Worm (Caenorhabditis elegans): ENCODE results near the gene F46H5.5.

Gene F46H5.5

DNA sequence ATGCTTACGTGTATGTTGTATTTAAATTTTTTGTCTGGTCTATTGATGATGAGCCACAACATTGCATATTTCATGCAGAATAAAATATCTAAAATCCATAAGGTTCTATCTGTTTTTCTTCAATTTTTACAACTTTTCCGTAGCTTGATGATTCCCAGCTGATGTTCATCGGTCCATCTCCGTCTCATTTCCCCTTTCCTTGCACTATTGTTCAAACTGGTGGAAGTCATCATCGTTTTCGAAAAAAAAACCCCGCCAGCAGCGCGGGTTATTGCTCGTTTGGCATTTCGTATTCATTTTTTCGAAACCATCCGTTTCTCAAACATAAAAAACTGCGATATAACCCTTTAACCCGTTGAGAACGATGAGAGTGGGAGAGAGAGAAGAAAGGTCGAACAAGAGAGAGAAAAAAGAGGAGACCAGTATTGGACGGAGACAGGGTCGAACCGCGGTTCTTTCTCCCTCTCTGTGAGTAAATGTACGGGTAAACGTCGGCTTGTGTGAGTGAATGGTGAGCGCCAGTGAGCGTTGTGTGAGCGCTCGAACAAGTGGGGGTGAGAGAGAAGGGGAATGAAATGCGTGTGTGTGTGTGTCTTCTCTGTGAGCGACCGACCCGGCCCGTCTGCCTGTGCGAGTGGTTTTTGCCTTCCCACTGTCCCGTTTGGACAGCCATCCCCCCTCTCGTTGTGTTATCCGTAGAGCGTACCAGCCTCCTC is 8.0 kb upstream of the F46H5.5 start:
- TF ChIP-seq ztf-29 (GFP tag; IDR thresholded peaks at IDR 0.05) (peak; percentile 78; the same call in 1 of the 2 replicates), flt-1 (GFP tag; IDR thresholded peaks at IDR 0.05) (peak; percentile 67; the same call in 1 of the 2 replicates), ref-1 (GFP tag; conservative IDR thresholded peaks at IDR 0.05) (no peak), med-1 (GFP tag; optimal IDR thresholded peaks at IDR 0.05; ENCODE audit: insufficient read depth) (no peak), cog-1 (tag; optimal IDR thresholded peaks at IDR 0.05) (peak; percentile 75), ztf-23 (GFP tag; IDR thresholded peaks at IDR 0.05) (peak; percentile 58; the same call in 1 of the 2 replicates)

DNA sequence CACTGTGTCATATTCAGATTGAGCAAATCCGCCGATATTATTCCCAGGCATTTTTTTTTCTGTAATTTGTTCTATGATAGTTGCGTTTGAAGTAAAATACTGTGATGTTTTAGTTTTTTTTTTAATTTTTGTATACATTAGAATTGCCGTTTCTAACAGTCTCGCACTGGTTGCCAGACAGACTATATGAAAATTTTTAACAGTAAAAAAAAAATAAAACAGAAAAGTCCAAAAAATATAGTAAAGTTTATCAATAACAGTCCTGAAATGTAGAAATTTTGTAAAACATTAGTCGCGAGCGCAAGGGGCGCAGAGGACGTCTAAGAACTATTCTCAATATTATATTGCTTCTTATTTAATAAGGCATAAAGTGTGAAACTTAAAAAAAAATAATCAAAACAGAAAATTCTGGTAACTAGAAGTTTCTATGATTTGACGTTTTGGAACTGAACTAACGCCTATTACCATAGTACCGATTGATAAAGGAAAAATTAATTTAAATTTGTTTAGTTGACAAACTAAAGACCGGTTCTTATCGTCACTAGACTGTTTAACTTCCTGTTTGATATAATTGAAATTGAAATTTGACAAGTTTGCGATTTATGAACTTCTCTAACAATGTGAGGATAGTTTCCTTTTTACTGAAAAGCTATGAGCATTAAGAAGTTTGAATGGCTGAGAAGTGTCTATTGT is 3.7 kb upstream of the F46H5.5 start, which contains the start of gene lact-1:
Gene lact-1 (minus strand): TSS at position 51 of the 693 bp plus-strand sequence.
- TF ChIP-seq ztf-29 (GFP tag; IDR thresholded peaks at IDR 0.05) (no peak), klf-2 (GFP tag; conservative IDR thresholded peaks at IDR 0.05) (no peak), tab-1 (GFP tag; IDR thresholded peaks at IDR 0.05) (no peak), T22C8.4 (GFP tag; IDR thresholded peaks at IDR 0.05) (no peak), med-1 (GFP tag; optimal IDR thresholded peaks at IDR 0.05; ENCODE audit: insufficient read depth) (no peak)

DNA sequence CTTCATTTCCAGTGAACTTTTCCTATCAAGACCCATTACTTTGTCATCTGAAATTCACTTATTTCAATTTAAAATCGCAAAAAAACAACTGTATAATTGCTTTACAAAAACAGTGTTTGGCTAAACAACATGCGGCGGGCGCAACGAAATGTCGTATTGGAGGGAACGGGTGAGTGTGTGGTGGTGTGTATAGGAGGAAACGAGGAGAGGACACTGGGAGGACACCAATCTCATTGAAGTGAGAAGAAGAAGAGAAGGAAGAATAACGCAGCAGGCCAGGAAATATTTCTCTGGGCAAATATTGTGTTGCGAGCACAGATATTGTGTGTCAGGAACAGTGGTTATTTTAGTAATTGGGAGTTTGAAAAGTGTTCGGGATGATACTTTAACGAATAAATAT is 2.2 kb downstream of the F46H5.5 start, which contains the start of gene F46H5.4:
Gene F46H5.4 (minus strand): TSS at position 53 of the 400 bp plus-strand sequence.
- peak; percentile 18 for TF ChIP-seq cog-1 (tag; optimal IDR thresholded peaks at IDR 0.05)
- no peak for TF ChIP-seq ztf-23 (GFP tag; IDR thresholded peaks at IDR 0.05)
- no peak for TF ChIP-seq T22C8.4 (GFP tag; IDR thresholded peaks at IDR 0.05)

DNA sequence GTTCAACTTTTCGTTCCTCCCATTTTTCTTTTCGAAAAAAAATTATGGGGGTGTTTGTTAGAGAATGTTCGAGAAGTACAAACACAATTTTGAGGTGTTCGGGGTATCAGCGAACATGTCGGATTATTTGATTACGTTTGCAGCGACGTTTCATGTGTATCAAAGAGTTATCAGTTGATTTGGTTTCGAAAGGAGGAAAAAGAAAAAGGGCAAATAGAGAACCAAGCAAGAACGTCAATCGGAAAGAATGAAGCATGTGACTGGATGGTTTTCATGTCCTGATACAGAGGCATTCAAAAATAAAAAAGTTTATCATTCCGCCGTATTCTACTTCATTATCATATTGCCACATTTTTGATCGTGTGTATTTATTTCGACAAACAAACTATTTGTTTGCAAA is 12.0 kb downstream of the F46H5.5 start:
- TF ChIP-seq klf-2 (GFP tag; conservative IDR thresholded peaks at IDR 0.05) (no peak), ref-1 (GFP tag; conservative IDR thresholded peaks at IDR 0.05) (no peak), cog-1 (tag; optimal IDR thresholded peaks at IDR 0.05) (no peak), med-1 (GFP tag; optimal IDR thresholded peaks at IDR 0.05; ENCODE audit: insufficient read depth) (no peak), T22C8.4 (GFP tag; IDR thresholded peaks at IDR 0.05) (no peak), flt-1 (GFP tag; IDR thresholded peaks at IDR 0.05) (no peak), ztf-29 (GFP tag; IDR thresholded peaks at IDR 0.05) (no peak), ztf-23 (GFP tag; IDR thresholded peaks at IDR 0.05) (no peak), tab-1 (GFP tag; IDR thresholded peaks at IDR 0.05) (no peak)

DNA sequence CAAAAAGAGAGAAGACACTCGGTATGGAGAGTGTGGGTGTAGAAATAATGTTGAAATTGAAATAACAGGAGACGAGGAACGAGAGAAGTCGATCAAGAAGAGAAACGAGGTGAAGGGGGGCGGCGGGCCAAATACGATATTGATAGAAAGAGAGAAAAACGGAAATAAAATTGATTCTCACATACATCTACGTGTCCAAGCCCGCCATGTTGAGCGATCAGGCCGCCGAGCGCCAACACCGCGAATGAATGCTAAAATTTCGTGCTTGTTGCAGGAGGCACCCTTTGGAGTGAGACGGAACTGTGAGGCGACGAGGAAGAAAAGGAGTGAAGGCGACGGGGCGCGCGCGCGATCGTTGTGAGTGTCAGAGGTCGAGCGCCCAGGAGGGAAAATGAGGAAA is 13.9 kb downstream of the F46H5.5 start, which contains the start of gene F46H5.7:
Gene F46H5.7 (minus strand): TSS at position 106 of the 400 bp plus-strand sequence.
- TF ChIP-seq cog-1 (tag; optimal IDR thresholded peaks at IDR 0.05) (no peak), klf-2 (GFP tag; conservative IDR thresholded peaks at IDR 0.05) (no peak), ztf-29 (GFP tag; IDR thresholded peaks at IDR 0.05) (no peak), flt-1 (GFP tag; IDR thresholded peaks at IDR 0.05) (no peak), ref-1 (GFP tag; conservative IDR thresholded peaks at IDR 0.05) (no peak), med-1 (GFP tag; optimal IDR thresholded peaks at IDR 0.05; ENCODE audit: insufficient read depth) (no peak), T22C8.4 (GFP tag; IDR thresholded peaks at IDR 0.05) (no peak), tab-1 (GFP tag; IDR thresholded peaks at IDR 0.05) (no peak), ztf-23 (GFP tag; IDR thresholded peaks at IDR 0.05) (no peak)

DNA sequence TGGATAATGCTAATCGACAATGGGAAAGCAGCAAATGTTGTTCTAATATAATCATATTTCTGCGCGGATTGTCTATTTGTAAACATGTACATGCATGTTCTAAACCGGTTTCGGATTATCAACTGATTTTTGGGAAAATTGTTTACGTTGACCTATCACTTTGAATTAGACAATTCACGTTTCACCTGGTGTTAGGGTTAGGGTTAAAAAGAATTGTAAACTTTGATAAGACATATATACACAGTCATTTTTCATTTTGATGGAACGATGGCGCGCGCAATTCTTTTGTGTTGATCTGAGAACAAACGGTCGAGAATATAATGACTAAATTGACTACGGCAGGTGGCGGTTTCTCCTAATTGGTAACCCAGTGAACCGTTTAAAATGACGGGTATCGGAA is 14.7 kb downstream of the F46H5.5 start:
- TF ChIP-seq med-1 (GFP tag; optimal IDR thresholded peaks at IDR 0.05; ENCODE audit: insufficient read depth) (no peak), flt-1 (GFP tag; IDR thresholded peaks at IDR 0.05) (no peak), T22C8.4 (GFP tag; IDR thresholded peaks at IDR 0.05) (no peak), klf-2 (GFP tag; conservative IDR thresholded peaks at IDR 0.05) (no peak), ztf-23 (GFP tag; IDR thresholded peaks at IDR 0.05) (no peak), cog-1 (tag; optimal IDR thresholded peaks at IDR 0.05) (no peak), ztf-29 (GFP tag; IDR thresholded peaks at IDR 0.05) (no peak)

ce11 chrX:7238562-7238961 is 18.2 kb downstream of the F46H5.5 start, which contains the start of gene F46H5.3:
F46H5.3 (minus strand) TSS chrX:7238662.
- TF ChIP-seq klf-2 (GFP tag; conservative IDR thresholded peaks at IDR 0.05) = no peak
- no peak for TF ChIP-seq cog-1 (tag; optimal IDR thresholded peaks at IDR 0.05)
- no peak for TF ChIP-seq tab-1 (GFP tag; IDR thresholded peaks at IDR 0.05)
- TF ChIP-seq ztf-23 (GFP tag; IDR thresholded peaks at IDR 0.05) = no peak

ce11 chrX:7236717-7237116 is 20.1 kb downstream of the F46H5.5 start:
- TF ChIP-seq tab-1 (GFP tag; IDR thresholded peaks at IDR 0.05) = no peak
- TF ChIP-seq flt-1 (GFP tag; IDR thresholded peaks at IDR 0.05) = no peak
- no peak for TF ChIP-seq ztf-29 (GFP tag; IDR thresholded peaks at IDR 0.05)
- no peak for TF ChIP-seq cog-1 (tag; optimal IDR thresholded peaks at IDR 0.05)
- TF ChIP-seq T22C8.4 (GFP tag; IDR thresholded peaks at IDR 0.05) = no peak
- TF ChIP-seq klf-2 (GFP tag; conservative IDR thresholded peaks at IDR 0.05) = no peak
- no peak for TF ChIP-seq med-1 (GFP tag; optimal IDR thresholded peaks at IDR 0.05; ENCODE audit: insufficient read depth)
- TF ChIP-seq ztf-23 (GFP tag; IDR thresholded peaks at IDR 0.05) = no peak
- no peak for TF ChIP-seq ref-1 (GFP tag; conservative IDR thresholded peaks at IDR 0.05)

DNA sequence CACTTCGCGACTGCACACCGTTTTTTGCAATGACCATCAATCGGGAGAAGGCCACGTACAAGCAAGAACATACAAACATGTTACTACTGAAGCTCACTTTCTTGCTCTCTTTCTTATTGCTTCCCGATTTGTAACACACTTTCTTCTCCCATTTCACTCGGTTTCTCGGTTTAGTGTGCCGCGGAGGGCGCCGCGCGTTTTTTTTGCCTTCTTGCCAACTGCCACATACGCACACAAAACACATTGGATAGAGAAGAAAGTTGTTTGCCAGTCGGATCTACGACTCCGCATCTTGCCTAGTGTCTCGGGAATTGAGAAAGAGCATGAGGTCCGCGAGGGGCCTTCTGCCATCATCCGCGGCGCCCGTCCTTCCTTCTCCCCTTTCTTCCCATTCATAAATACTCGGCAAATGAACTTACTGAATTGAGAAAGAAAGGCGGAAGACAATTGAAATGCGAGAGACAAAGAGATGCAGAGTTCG is 22.0 kb downstream of the F46H5.5 start:
- no peak for TF ChIP-seq klf-2 (GFP tag; conservative IDR thresholded peaks at IDR 0.05)
- no peak for TF ChIP-seq ref-1 (GFP tag; conservative IDR thresholded peaks at IDR 0.05)
- TF ChIP-seq tab-1 (GFP tag; IDR thresholded peaks at IDR 0.05) = no peak
- no peak for TF ChIP-seq cog-1 (tag; optimal IDR thresholded peaks at IDR 0.05)
- no peak for TF ChIP-seq flt-1 (GFP tag; IDR thresholded peaks at IDR 0.05)
- TF ChIP-seq ztf-23 (GFP tag; IDR thresholded peaks at IDR 0.05) = no peak
- TF ChIP-seq T22C8.4 (GFP tag; IDR thresholded peaks at IDR 0.05) = no peak

DNA sequence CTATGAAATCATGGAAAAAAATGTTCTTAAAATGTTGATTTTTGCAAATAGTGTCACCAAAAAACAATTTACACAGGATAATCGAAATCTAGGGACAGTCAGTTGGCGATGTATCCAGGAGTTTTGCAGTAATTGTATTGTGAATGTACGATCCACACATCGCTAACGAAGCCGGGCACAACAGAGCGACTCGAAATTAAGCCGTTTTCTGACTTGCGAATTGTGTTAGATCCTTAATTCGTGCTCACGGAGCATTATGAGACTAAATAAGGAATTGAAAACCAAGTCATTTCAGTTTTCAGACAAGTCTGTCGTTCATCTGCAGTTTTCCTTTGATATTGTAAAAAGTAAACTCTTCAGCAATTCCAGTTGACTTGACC is 22.7 kb downstream of the F46H5.5 start:
- TF ChIP-seq tab-1 (GFP tag; IDR thresholded peaks at IDR 0.05) (no peak), ref-1 (GFP tag; conservative IDR thresholded peaks at IDR 0.05) (no peak), flt-1 (GFP tag; IDR thresholded peaks at IDR 0.05) (no peak), T22C8.4 (GFP tag; IDR thresholded peaks at IDR 0.05) (no peak), cog-1 (tag; optimal IDR thresholded peaks at IDR 0.05) (no peak), med-1 (GFP tag; optimal IDR thresholded peaks at IDR 0.05; ENCODE audit: insufficient read depth) (no peak), ztf-29 (GFP tag; IDR thresholded peaks at IDR 0.05) (no peak), klf-2 (GFP tag; conservative IDR thresholded peaks at IDR 0.05) (no peak), ztf-23 (GFP tag; IDR thresholded peaks at IDR 0.05) (no peak)

Data from whole organism, midembryonic.